Worm (Caenorhabditis elegans) whole organism, young adult: ENCODE measurements around the gene W02F12.2.

Experiments used
- B0019.2 ChIP-seq: fragments of 200-800 bp; sonication (Bioruptor generic); conservative IDR thresholded peaks from 2 replicates; pipeline ENCODE4 v1.3.6; 2022; ENCODE audit warnings: missing genetic modification reagents, missing genetic modification characterization, missing compliant biosample characterization
- B0261.1 ChIP-seq: sonication (generic microtip); optimal IDR thresholded peaks from 2 replicates; lab custom pipeline; 2016; ENCODE audit warnings: mild to moderate bottlenecking, missing genetic modification characterization, moderate library complexity, missing compliant biosample characterization
- C06A6.2 ChIP-seq: fragments of 200-800 bp; sonication (Bioruptor generic); conservative IDR thresholded peaks from 2 replicates; pipeline ENCODE4 v1.3.6; 2022; ENCODE audit warnings: missing genetic modification characterization, missing compliant biosample characterization
- F10E7.11 ChIP-seq: sonication (generic microtip); optimal IDR thresholded peaks from 2 replicates; lab custom pipeline; 2017; ENCODE audit warnings: mild to moderate bottlenecking, missing genetic modification characterization, moderate library complexity, missing compliant biosample characterization
- F23B12.7 ChIP-seq: sonication (generic microtip); optimal IDR thresholded peaks from 2 replicates; lab custom pipeline; 2017; ENCODE audit warnings: missing genetic modification characterization, mild to moderate bottlenecking, missing compliant biosample characterization, antibody characterized with exemption, moderate library complexity; ENCODE audit not compliant: insufficient read depth
- F33H1.4 ChIP-seq: fragments of 200-800 bp; sonication (Bioruptor generic); IDR thresholded peaks from 2 replicates; pipeline ENCODE4 v1.3.6; 2022; ENCODE audit warnings: missing genetic modification reagents, missing genetic modification characterization, missing compliant biosample characterization
- F49E8.2 ChIP-seq: sonication (generic microtip); optimal IDR thresholded peaks from 3 replicates; lab custom pipeline; 2017; ENCODE audit warnings: missing genetic modification characterization, mild to moderate bottlenecking, missing compliant biosample characterization, antibody characterized with exemption, moderate library complexity; ENCODE audit not compliant: insufficient read depth
- F57A8.1 ChIP-seq: fragments of 200-800 bp; sonication (Bioruptor generic); optimal IDR thresholded peaks from 2 replicates; lab custom pipeline; 2018; ENCODE audit warnings: mild to moderate bottlenecking, missing genetic modification characterization, moderate library complexity, missing compliant biosample characterization
- K11D2.4 ChIP-seq: fragments of 200-800 bp; sonication (Bioruptor generic); IDR thresholded peaks from 2 replicates; pipeline ENCODE4 v1.3.6; 2022; ENCODE audit warnings: missing genetic modification reagents, missing genetic modification characterization, missing compliant biosample characterization
- K12H6.12 ChIP-seq: fragments of 200-800 bp; sonication (Bioruptor generic); optimal IDR thresholded peaks from 2 replicates; lab custom pipeline; 2018; ENCODE audit warnings: mild to moderate bottlenecking, missing genetic modification characterization, missing compliant biosample characterization
- Y79H2A.3 ChIP-seq: fragments of 200-800 bp; sonication (Bioruptor generic); conservative IDR thresholded peaks from 2 replicates; pipeline ENCODE4 v1.3.6; 2022; ENCODE audit warnings: missing genetic modification reagents, missing genetic modification characterization, missing compliant biosample characterization
- Y95B8A.8 ChIP-seq: fragments of 200-800 bp; sonication (Bioruptor generic); IDR thresholded peaks from 2 replicates; pipeline ENCODE4 v1.3.6; 2022; ENCODE audit warnings: missing genetic modification reagents, missing genetic modification characterization, missing compliant biosample characterization
- akir-1 ChIP-seq: fragments of 200-800 bp; sonication (Bioruptor generic); optimal IDR thresholded peaks from 2 replicates; lab custom pipeline; 2018; ENCODE audit warnings: mild to moderate bottlenecking, missing genetic modification characterization, moderate library complexity, missing compliant biosample characterization
- atf-7 ChIP-seq: sonication (generic microtip); optimal IDR thresholded peaks from 2 replicates; lab custom pipeline; 2017; ENCODE audit warnings: mild to moderate bottlenecking, missing genetic modification characterization, missing compliant biosample characterization
- attf-6 ChIP-seq: fragments of 200-800 bp; sonication (Bioruptor generic); IDR thresholded peaks from 2 replicates; pipeline ENCODE4 v1.3.6; 2022; ENCODE audit warnings: missing genetic modification reagents, missing genetic modification characterization, missing compliant biosample characterization
- bed-2 ChIP-seq: fragments of 200-800 bp; sonication (Bioruptor generic); IDR thresholded peaks from 2 replicates; pipeline ENCODE4 v1.3.6; 2022; ENCODE audit warnings: missing genetic modification reagents, missing genetic modification characterization, missing compliant biosample characterization
- cebp-1 ChIP-seq, 2 experiments: fragments of 200-800 bp in 1 of 2; sonication (Bioruptor generic) in 1 of 2; sonication (generic microtip) in 1 of 2; IDR thresholded peaks in 1 of 2; optimal IDR thresholded peaks in 1 of 2; 2 replicates each; pipeline versions ENCODE4 v1.3.6 to Lab custom; 2017 to 2022; ENCODE audit warnings: missing compliant biosample characterization in 2 of 2, missing genetic modification characterization in 2 of 2, mild to moderate bottlenecking in 1 of 2, missing genetic modification reagents in 1 of 2, moderate library complexity in 1 of 2
- ceh-58 ChIP-seq: fragments of 200-800 bp; sonication (Bioruptor generic); IDR thresholded peaks from 2 replicates; pipeline ENCODE4 v1.3.6; 2022; ENCODE audit warnings: missing genetic modification characterization, missing compliant biosample characterization
- chd-7 ChIP-seq: sonication (generic microtip); optimal IDR thresholded peaks from 2 replicates; lab custom pipeline; 2016; ENCODE audit warnings: mild to moderate bottlenecking, missing genetic modification characterization, moderate library complexity, missing compliant biosample characterization
- die-1 ChIP-seq: sonication (generic microtip); optimal IDR thresholded peaks from 2 replicates; lab custom pipeline; 2016; ENCODE audit warnings: missing genotype, mild to moderate bottlenecking, missing genetic modification characterization, missing compliant biosample characterization
- efl-1 ChIP-seq: fragments of 150-350 bp; optimal IDR thresholded peaks from 2 replicates; lab custom pipeline; 2014; ENCODE audit warnings: missing biosample characterization, missing genetic modification reagents, missing genetic modification characterization
- ekl-4 ChIP-seq: fragments of 200-800 bp; sonication (Bioruptor generic); IDR thresholded peaks from 2 replicates; pipeline ENCODE4 v1.3.6; 2022; ENCODE audit warnings: missing genetic modification reagents, missing genetic modification characterization, missing compliant biosample characterization
- him-1 ChIP-seq: sonication (generic microtip); optimal IDR thresholded peaks from 2 replicates; lab custom pipeline; 2016; ENCODE audit warnings: missing genotype, missing genetic modification reagents, missing genetic modification characterization, missing compliant biosample characterization
- hlh-12 ChIP-seq: sonication (generic microtip); optimal IDR thresholded peaks from 2 replicates; lab custom pipeline; 2016; ENCODE audit warnings: missing genetic modification characterization, missing compliant biosample characterization
- let-526 ChIP-seq: fragments of 200-800 bp; sonication (Bioruptor generic); IDR thresholded peaks from 2 replicates; pipeline ENCODE4 v1.3.6; 2022; ENCODE audit warnings: missing genetic modification reagents, missing genetic modification characterization, missing compliant biosample characterization
- lin-26 ChIP-seq: fragments of 200-800 bp; sonication (Bioruptor generic); IDR thresholded peaks from 2 replicates; pipeline ENCODE4 v1.3.6; 2022; ENCODE audit warnings: missing genetic modification reagents, missing genetic modification characterization, missing compliant biosample characterization
- mcd-1 ChIP-seq: fragments of 200-800 bp; sonication (Bioruptor generic); IDR thresholded peaks from 2 replicates; pipeline ENCODE4 v1.3.6; 2022; ENCODE audit warnings: missing genetic modification reagents, missing genetic modification characterization, missing compliant biosample characterization
- mxl-1 ChIP-seq: sonication (generic microtip); optimal IDR thresholded peaks from 2 replicates; lab custom pipeline; 2016; ENCODE audit warnings: missing genetic modification characterization, missing compliant biosample characterization
- nfya-2 ChIP-seq: fragments of 200-800 bp; sonication (Bioruptor generic); IDR thresholded peaks from 2 replicates; pipeline ENCODE4 v1.3.6; 2022; ENCODE audit warnings: missing genetic modification reagents, missing genetic modification characterization, missing compliant biosample characterization
- nhr-27 ChIP-seq: fragments of 200-800 bp; sonication (Bioruptor generic); optimal IDR thresholded peaks from 2 replicates; lab custom pipeline; 2018; ENCODE audit warnings: mild to moderate bottlenecking, missing genetic modification characterization, moderate library complexity, missing compliant biosample characterization
- repo-1 ChIP-seq: sonication (generic microtip); optimal IDR thresholded peaks from 2 replicates; lab custom pipeline; 2017; ENCODE audit warnings: mild to moderate bottlenecking, missing genetic modification characterization, missing compliant biosample characterization
- rpc-1 ChIP-seq, 2 experiments: fragments of 150-350 bp in 1 of 2; sonication (generic microtip) in 1 of 2; optimal IDR thresholded peaks; 2 replicates each; lab custom pipeline; 2014 to 2018; ENCODE audit warnings: missing biosample characterization in 1 of 2, missing genetic modification characterization in 1 of 2, missing genetic modification reagents in 1 of 2, missing genotype in 1 of 2
- ztf-22 ChIP-seq: fragments of 200-800 bp; sonication (Bioruptor generic); optimal IDR thresholded peaks from 2 replicates; lab custom pipeline; 2018; ENCODE audit warnings: mild to moderate bottlenecking, missing genetic modification characterization, moderate library complexity, missing compliant biosample characterization
- ztf-26 ChIP-seq: sonication (generic microtip); optimal IDR thresholded peaks from 2 replicates; lab custom pipeline; 2017; ENCODE audit warnings: missing genetic modification characterization, missing compliant biosample characterization
- ztf-28 ChIP-seq: fragments of 200-800 bp; sonication (Bioruptor generic); IDR thresholded peaks from 2 replicates; pipeline ENCODE4 v1.3.6; 2022; ENCODE audit warnings: missing genetic modification reagents, missing genetic modification characterization, missing compliant biosample characterization
- ztf-3 ChIP-seq: fragments of 200-800 bp; sonication (Bioruptor generic); optimal IDR thresholded peaks from 2 replicates; lab custom pipeline; 2018; ENCODE audit warnings: mild to moderate bottlenecking, missing genetic modification characterization, missing compliant biosample characterization

The W02F12.2 gene

DNA sequence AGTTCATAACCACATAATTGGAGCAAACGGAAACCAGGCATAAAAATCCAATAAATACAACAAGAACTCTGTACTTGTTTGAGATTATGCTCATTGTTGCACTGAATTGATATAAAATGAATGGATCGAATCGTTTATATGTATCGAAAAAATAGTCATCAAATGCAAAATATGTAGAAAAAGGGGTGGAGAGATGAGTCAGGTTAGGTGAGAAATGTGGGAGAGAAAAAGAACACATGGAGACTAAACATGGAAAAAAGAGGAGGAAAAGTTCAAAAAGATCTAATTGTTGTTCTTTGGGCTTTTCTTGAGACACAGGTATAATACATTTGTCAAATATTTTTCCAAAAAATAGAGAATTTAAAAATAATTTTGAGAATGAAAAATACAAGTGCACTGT lies 9.1 kb downstream of the W02F12.2 start, which contains the start of gene K11G9.5:
K11G9.5 (minus strand) TSS at position 101 of the 400 bp plus-strand sequence.
- TF ChIP-seq ztf-3 (GFP tag; lab: Kevin White, UChicago), result no peak

DNA sequence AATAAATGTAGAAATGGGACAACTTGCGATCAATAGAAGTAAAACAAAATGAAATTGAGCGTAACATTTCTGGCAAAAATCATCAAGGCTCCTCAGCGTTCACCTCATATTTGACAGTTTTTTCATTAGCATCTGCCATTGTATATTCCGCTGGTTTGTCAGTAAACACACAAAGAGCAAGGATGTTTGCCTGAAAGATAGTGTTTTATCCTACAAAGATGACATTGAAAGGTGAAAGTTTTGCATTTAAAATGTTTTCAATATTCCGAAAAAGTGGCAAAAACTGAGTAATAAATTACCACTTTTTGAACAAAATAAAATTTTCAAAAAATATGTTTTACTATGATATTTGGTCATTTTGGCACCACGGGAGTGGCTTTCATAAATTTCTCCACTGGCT lies 11.5 kb downstream of the W02F12.2 start:
- TF ChIP-seq mcd-1 (GFP tag; lab: Robert Waterston, UW) (no peak), B0261.1 (no peak), nfya-2 (no peak), ceh-58 (GFP tag; lab: Robert Waterston, UW) (no peak), attf-6 (GFP tag; lab: Robert Waterston, UW) (no peak), akir-1 (GFP tag; lab: Kevin White, UChicago) (no peak), F33H1.4 (no peak), lin-26 (no peak), rpc-1 (optimal IDR thresholded peaks at IDR 0.05; lab: Kevin White, UChicago) (no peak), rpc-1 (tag; optimal IDR thresholded peaks at IDR 0.05; lab: Kevin White, UChicago) (no peak), hlh-12 (tag; lab: Kevin White, UChicago) (no peak), F57A8.1 (GFP tag; lab: Kevin White, UChicago) (no peak), K11D2.4 (GFP tag; lab: Robert Waterston, UW) (no peak), ztf-26 (tag; lab: Kevin White, UChicago) (no peak)

DNA sequence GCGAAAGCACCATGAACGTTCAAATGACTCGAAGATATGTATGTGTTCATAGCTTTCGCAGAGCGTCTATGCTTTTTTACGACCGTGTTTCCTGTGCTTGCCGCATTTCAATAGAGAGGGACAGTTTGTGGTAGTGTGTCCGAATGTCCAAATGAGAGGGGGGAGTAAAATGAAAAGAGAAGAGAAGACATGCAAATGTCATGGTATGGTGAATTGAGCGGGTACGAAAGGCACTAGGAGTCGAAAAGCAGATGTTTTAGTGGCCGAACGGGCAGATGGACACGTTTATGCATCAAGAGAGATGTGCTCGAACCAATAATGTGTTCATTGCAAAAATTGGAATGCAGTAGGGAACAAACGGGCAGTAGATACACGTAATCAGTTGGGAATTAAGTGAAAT lies 12.0 kb downstream of the W02F12.2 start:
- TF ChIP-seq let-526 (GFP tag; lab: Robert Waterston, UW) (0 out of 2 replicates have a peak, but pooled peaks have one; percentile 37), B0019.2 (no peak)

DNA sequence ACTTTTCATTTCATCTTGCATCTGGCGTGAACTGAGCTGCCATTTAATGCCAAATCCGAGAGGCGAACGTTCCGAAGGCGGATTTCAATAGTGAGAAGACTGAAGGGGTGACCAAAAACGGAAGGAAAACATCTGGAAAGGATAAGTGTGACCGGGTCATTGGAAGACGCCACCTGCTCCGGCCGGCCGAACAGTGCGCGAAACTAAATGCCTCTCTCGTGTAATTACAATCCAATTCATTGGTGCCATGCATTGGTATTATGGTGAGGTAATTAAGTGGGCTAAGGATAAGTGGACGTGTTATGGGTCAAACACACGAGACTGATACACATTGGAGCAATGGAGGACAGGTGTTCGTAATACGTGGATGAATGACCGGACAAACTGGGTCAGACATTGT lies 12.9 kb downstream of the W02F12.2 start:
- TF ChIP-seq F49E8.2 (tag; lab: Kevin White, UChicago), result no peak
- TF ChIP-seq bed-2, result no peak
- TF ChIP-seq C06A6.2, result no peak
- no peak for TF ChIP-seq mxl-1 (tag; lab: Kevin White, UChicago)
- no peak for TF ChIP-seq atf-7 (tag; lab: Kevin White, UChicago)
- TF ChIP-seq ztf-22 (GFP tag; lab: Kevin White, UChicago), result no peak
- no peak for TF ChIP-seq repo-1 (tag; lab: Kevin White, UChicago)
- TF ChIP-seq, all 124 proteins: peak for 0

DNA sequence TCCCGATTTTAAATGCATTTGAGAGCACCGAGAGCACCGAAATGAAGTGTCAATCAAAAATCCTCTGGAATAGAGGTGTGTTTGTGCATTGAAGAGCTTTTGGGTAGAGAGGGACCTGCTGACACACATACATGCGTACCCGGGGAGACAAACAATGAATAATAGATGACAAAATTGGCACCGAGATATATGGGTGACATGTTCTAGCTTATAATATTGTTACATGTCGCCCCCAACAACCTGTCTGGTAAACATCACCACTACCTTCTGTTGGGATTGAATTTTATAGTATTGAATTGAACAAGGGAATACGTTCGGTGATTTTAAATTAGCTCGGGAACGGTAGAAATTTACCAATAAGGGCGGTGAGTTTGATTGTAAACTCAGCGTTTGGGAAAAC lies 13.7 kb downstream of the W02F12.2 start:
- TF ChIP-seq lin-26 (no peak), ztf-3 (GFP tag; lab: Kevin White, UChicago) (no peak), ekl-4 (GFP tag; lab: Robert Waterston, UW) (no peak), F49E8.2 (tag; lab: Kevin White, UChicago) (no peak), Y95B8A.8 (no peak), cebp-1 (GFP tag; IDR thresholded peaks at IDR 0.05; lab: Robert Waterston, UW) (no peak), cebp-1 (tag; optimal IDR thresholded peaks at IDR 0.05; lab: Kevin White, UChicago) (no peak), chd-7 (no peak), him-1 (no peak), K12H6.12 (tag; lab: Kevin White, UChicago) (no peak), efl-1 (GFP tag; lab: Kevin White, UChicago) (no peak), F23B12.7 (no peak), nhr-27 (tag; lab: Kevin White, UChicago) (no peak), F57A8.1 (GFP tag; lab: Kevin White, UChicago) (no peak), F10E7.11 (no peak), ztf-28 (GFP tag; lab: Robert Waterston, UW) (no peak), die-1 (tag; lab: Kevin White, UChicago) (no peak), Y79H2A.3 (no peak)
